Fruit fly (Drosophila melanogaster): ENCODE data around the gene Rpt2.

Gene Rpt2

DNA sequence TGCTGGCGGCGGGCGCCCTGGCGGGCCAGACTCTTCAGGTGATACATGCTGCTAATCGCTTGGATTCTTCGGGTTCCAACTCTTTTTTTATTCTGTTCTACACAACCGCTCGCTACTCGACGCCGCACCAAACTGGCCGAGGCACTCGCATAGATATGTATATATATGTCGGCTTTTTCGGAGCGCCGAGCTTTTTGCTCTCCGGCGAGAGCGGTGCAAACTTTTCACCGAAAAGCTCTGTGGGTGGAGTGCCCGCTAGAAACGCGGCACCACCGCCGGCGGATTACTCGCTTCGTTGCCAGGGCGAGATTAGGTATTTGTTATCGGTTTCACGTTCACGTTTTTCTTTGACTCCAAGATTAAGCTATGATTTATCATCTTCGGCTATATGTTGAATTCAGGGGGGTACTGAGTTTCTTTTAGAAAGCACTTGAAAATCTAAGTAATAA is 11.6 kb upstream of the Rpt2 start, which contains the start of gene Gdh (continued):
- TF ChIP-seq pho (GFP tag; optimal IDR thresholded peaks at IDR 0.05) (no peak), unpg (GFP tag; optimal IDR thresholded peaks at IDR 0.05) (no peak), Atf3 (GFP tag; optimal IDR thresholded peaks at IDR 0.05) (no peak), CG5953 (GFP tag; IDR thresholded peaks at IDR 0.05) (no peak), CG3065 (GFP tag; optimal IDR thresholded peaks at IDR 0.05) (no peak), Hmr (GFP tag; optimal IDR thresholded peaks at IDR 0.05) (peak; percentile 9), CG12769 (tag; optimal IDR thresholded peaks at IDR 0.05) (peak; percentile 35), CG30431 (GFP tag; optimal IDR thresholded peaks at IDR 0.05) (no peak), knrl (GFP tag; IDR thresholded peaks at IDR 0.05; ENCODE audit: partially characterized antibody) (0 out of 3 replicates have a peak, but pooled peaks have one; percentile 33), chm (GFP tag; IDR thresholded peaks at IDR 0.05) (peak; percentile 70; the same call in 1 of the 2 replicates), CG10979 (tag; optimal IDR thresholded peaks at IDR 0.05) (no peak), CG1647 (GFP tag; optimal IDR thresholded peaks at IDR 0.05) (no peak), ara (GFP tag; IDR thresholded peaks at IDR 0.05) (no peak), otp (GFP tag; IDR thresholded peaks at IDR 0.05) (no peak), dysf (GFP tag; IDR thresholded peaks at IDR 0.05) (0 out of 3 replicates have a peak, but pooled peaks have one; percentile 18), CG9817 (tag; optimal IDR thresholded peaks at IDR 0.05) (no peak), lmd (GFP tag; IDR thresholded peaks at IDR 0.05) (no peak), Lpt (GFP tag; optimal IDR thresholded peaks at IDR 0.05) (no peak), CG9932 (GFP tag; IDR thresholded peaks at IDR 0.05) (peak; percentile 45; the same call in 1 of the 2 replicates), CG14860 (GFP tag; IDR thresholded peaks at IDR 0.05; ENCODE audit: partially characterized antibody) (no peak), chn (GFP tag; optimal IDR thresholded peaks at IDR 0.05) (no peak), mam (GFP tag; optimal IDR thresholded peaks at IDR 0.05) (peak; percentile 11), Doc3 (GFP tag; IDR thresholded peaks at IDR 0.05; ENCODE audit: partially characterized antibody) (no peak), crol (GFP tag; IDR thresholded peaks at IDR 0.05) (no peak), prd (optimal IDR thresholded peaks at IDR 0.05) (no peak), prd (GFP tag; IDR thresholded peaks at IDR 0.05) (no peak), Doc2 (GFP tag; IDR thresholded peaks at IDR 0.05) (no peak), gem (tag; optimal IDR thresholded peaks at IDR 0.05) (no peak), CG10366 (GFP tag; IDR thresholded peaks at IDR 0.05) (no peak; the same call in 1 of the 2 replicates), CG17912 (GFP tag; optimal IDR thresholded peaks at IDR 0.05) (no peak), amos (GFP tag; IDR thresholded peaks at IDR 0.05; ENCODE audit: partially characterized antibody) (peak; percentile 60; the same call in 1 of the 2 replicates), Antp (GFP tag; optimal IDR thresholded peaks at IDR 0.05) (no peak), HmgD (GFP tag; optimal IDR thresholded peaks at IDR 0.05) (no peak), CG16815 (GFP tag; optimal IDR thresholded peaks at IDR 0.05) (no peak), CG13287 (GFP tag; IDR thresholded peaks at IDR 0.05; ENCODE audit: partially characterized antibody) (peak; percentile 74; the same call in 1 of the 2 replicates), Mes4 (GFP tag; optimal IDR thresholded peaks at IDR 0.05) (no peak), CG8281 (tag; optimal IDR thresholded peaks at IDR 0.05) (no peak), CG8478 (optimal IDR thresholded peaks at IDR 0.05) (no peak), vvl (GFP tag; IDR thresholded peaks at IDR 0.05) (peak; percentile 65), CG6813 (GFP tag; optimal IDR thresholded peaks at IDR 0.05) (no peak), run (tag; optimal IDR thresholded peaks at IDR 0.05) (no peak), disco-r (GFP tag; optimal IDR thresholded peaks at IDR 0.05) (no peak), CG10565 (GFP tag; optimal IDR thresholded peaks at IDR 0.05) (no peak), CG7372 (GFP tag; IDR thresholded peaks at IDR 0.05) (no peak), HLH3B (GFP tag; IDR thresholded peaks at IDR 0.05) (no peak), Hmx (GFP tag; optimal IDR thresholded peaks at IDR 0.05) (no peak), gcm (GFP tag; optimal IDR thresholded peaks at IDR 0.05) (no peak), Hr78 (GFP tag; optimal IDR thresholded peaks at IDR 0.05) (no peak), sqz (GFP tag; optimal IDR thresholded peaks at IDR 0.05) (peak; percentile 36), Sox102F (GFP tag; optimal IDR thresholded peaks at IDR 0.05) (no peak), CG17802 (tag; optimal IDR thresholded peaks at IDR 0.05) (no peak)

All from whole organism, embryonic.